Fruit fly (Drosophila melanogaster) whole organism, prepupa: Measurements from ENCODE around the gene rno.

Source experiments
- Blimp-1 ChIP-seq: fragments of 200-800 bp; sonication (Bioruptor generic); optimal IDR thresholded peaks from 3 replicates; lab custom pipeline; 2017; ENCODE audit warnings: missing biosample characterization, missing genetic modification characterization, mild to moderate bottlenecking, moderate library complexity, missing genetic modification reagents
- CG10631 ChIP-seq: fragments of 200-800 bp; sonication (Bioruptor generic); optimal IDR thresholded peaks from 2 replicates; lab custom pipeline; 2016; ENCODE audit warnings: missing biosample characterization, missing genetic modification characterization
- CG10669 ChIP-seq: fragments of 200-800 bp; sonication (Bioruptor generic); optimal IDR thresholded peaks from 3 replicates; lab custom pipeline; 2018; ENCODE audit warnings: missing biosample characterization, mild to moderate bottlenecking, missing genetic modification characterization, moderate library complexity
- CG11294 ChIP-seq: fragments of 200-800 bp; sonication (Bioruptor generic); IDR thresholded peaks from 2 replicates; pipeline ENCODE4 v1.3.6; 2022; ENCODE audit warnings: missing biosample characterization, missing genetic modification characterization
- CG11902 ChIP-seq: fragments of 200-800 bp; sonication (Bioruptor generic); optimal IDR thresholded peaks from 3 replicates; lab custom pipeline; 2016; ENCODE audit warnings: missing biosample characterization, missing genetic modification characterization
- CG15336 ChIP-seq: fragments of 200-800 bp; sonication (Bioruptor generic); IDR thresholded peaks from 2 replicates; pipeline ENCODE4 v1.3.6; 2022; ENCODE audit warnings: missing biosample characterization, missing genetic modification characterization
- CG1621 ChIP-seq: fragments of 200-800 bp; sonication (Bioruptor generic); optimal IDR thresholded peaks from 3 replicates; lab custom pipeline; 2018; ENCODE audit warnings: missing biosample characterization, mild to moderate bottlenecking, missing genetic modification characterization
- CG16779 ChIP-seq: fragments of 200-800 bp; sonication (Bioruptor generic); optimal IDR thresholded peaks from 3 replicates; lab custom pipeline; 2017; ENCODE audit warnings: missing biosample characterization, mild to moderate bottlenecking, missing genetic modification characterization
- CG3032 ChIP-seq: fragments of 200-800 bp; optimal IDR thresholded peaks from 2 replicates; lab custom pipeline; 2019; ENCODE audit warnings: missing biosample characterization, mild to moderate bottlenecking, missing genetic modification characterization, moderate library complexity
- CG31627 ChIP-seq: fragments of 200-800 bp; sonication (Bioruptor generic); optimal IDR thresholded peaks from 3 replicates; lab custom pipeline; 2016; ENCODE audit warnings: missing biosample characterization, missing genetic modification characterization
- CG32006 ChIP-seq: fragments of 200-800 bp; sonication (Bioruptor generic); optimal IDR thresholded peaks from 3 replicates; lab custom pipeline; 2017; ENCODE audit warnings: missing biosample characterization, mild to moderate bottlenecking, missing genetic modification characterization
- CG34406 ChIP-seq: fragments of 200-800 bp; sonication (Bioruptor generic); optimal IDR thresholded peaks from 3 replicates; lab custom pipeline; 2016; ENCODE audit warnings: missing biosample characterization, missing genetic modification characterization
- CG3919 ChIP-seq: fragments of 200-800 bp; sonication (Bioruptor generic); optimal IDR thresholded peaks from 3 replicates; lab custom pipeline; 2016; ENCODE audit warnings: missing biosample characterization, missing genetic modification characterization
- CG4318 ChIP-seq: fragments of 200-800 bp; sonication (Bioruptor generic); optimal IDR thresholded peaks from 3 replicates; lab custom pipeline; 2017; ENCODE audit warnings: missing biosample characterization, mild to moderate bottlenecking, missing genetic modification characterization
- CG6163 ChIP-seq: fragments of 200-800 bp; sonication (Bioruptor generic); IDR thresholded peaks from 3 replicates; pipeline ENCODE4 v1.3.6; 2022; ENCODE audit warnings: missing biosample characterization, missing genetic modification characterization
- CG6276 ChIP-seq: fragments of 200-800 bp; sonication (Bioruptor generic); optimal IDR thresholded peaks from 2 replicates; lab custom pipeline; 2017; ENCODE audit warnings: missing biosample characterization, mild to moderate bottlenecking, missing genetic modification characterization
- CG6792 ChIP-seq: fragments of 200-800 bp; sonication (Bioruptor generic); optimal IDR thresholded peaks from 3 replicates; lab custom pipeline; 2016; ENCODE audit warnings: missing biosample characterization, missing genetic modification characterization
- CG6808 ChIP-seq: fragments of 200-800 bp; sonication (Bioruptor generic); optimal IDR thresholded peaks from 3 replicates; lab custom pipeline; 2017; ENCODE audit warnings: missing biosample characterization, missing genetic modification characterization, mild to moderate bottlenecking, moderate library complexity, missing genetic modification reagents
- CG6854 ChIP-seq: fragments of 200-800 bp; sonication (Bioruptor generic); optimal IDR thresholded peaks from 2 replicates; lab custom pipeline; 2017; ENCODE audit warnings: missing biosample characterization, mild to moderate bottlenecking, missing genetic modification characterization
- CG7368 ChIP-seq: fragments of 200-800 bp; sonication (Bioruptor generic); optimal IDR thresholded peaks from 3 replicates; lab custom pipeline; 2016; ENCODE audit warnings: missing biosample characterization, missing genetic modification characterization
- CG8119 ChIP-seq: fragments of 200-800 bp; sonication (Bioruptor generic); IDR thresholded peaks from 3 replicates; pipeline ENCODE4 v1.3.6; 2022; ENCODE audit warnings: missing biosample characterization, missing genetic modification characterization
- CG8319 ChIP-seq: fragments of 200-800 bp; sonication (Bioruptor generic); optimal IDR thresholded peaks from 3 replicates; lab custom pipeline; 2016; ENCODE audit warnings: missing biosample characterization, missing genetic modification characterization
- CG8632 ChIP-seq: fragments of 200-800 bp; sonication (Bioruptor generic); optimal IDR thresholded peaks from 3 replicates; lab custom pipeline; 2016; ENCODE audit warnings: missing biosample characterization, missing genetic modification characterization
- CG9139 ChIP-seq: fragments of 200-800 bp; sonication (Bioruptor generic); optimal IDR thresholded peaks from 3 replicates; lab custom pipeline; 2017; ENCODE audit warnings: missing biosample characterization, mild to moderate bottlenecking, missing genetic modification characterization
- Eip75B ChIP-seq: fragments of 200-800 bp; sonication (Bioruptor generic); optimal IDR thresholded peaks from 3 replicates; lab custom pipeline; 2016; ENCODE audit warnings: missing biosample characterization, missing genetic modification characterization
- Eip78C ChIP-seq: fragments of 200-800 bp; sonication (Bioruptor generic); peaks from one replicate; lab custom pipeline; 2016; ENCODE audit warnings: missing biosample characterization, missing genetic modification characterization
- Eip93F ChIP-seq: fragments of 200-800 bp; sonication (Bioruptor generic); optimal IDR thresholded peaks from 2 replicates; lab custom pipeline; 2016; ENCODE audit warnings: missing biosample characterization, mild to moderate bottlenecking, missing genetic modification characterization
- Ets21C ChIP-seq: fragments of 200-800 bp; sonication (Bioruptor generic); optimal IDR thresholded peaks from 3 replicates; lab custom pipeline; 2016; ENCODE audit warnings: missing biosample characterization, missing genetic modification characterization
- Ets96B ChIP-seq: fragments of 200-800 bp; optimal IDR thresholded peaks from 2 replicates; lab custom pipeline; 2019; ENCODE audit warnings: missing biosample characterization, mild to moderate bottlenecking, missing genetic modification characterization, moderate library complexity
- Gug ChIP-seq: fragments of 200-800 bp; sonication (Bioruptor generic); IDR thresholded peaks from 2 replicates; pipeline ENCODE4 v1.3.6; 2022; ENCODE audit warnings: missing biosample characterization, missing genetic modification characterization
- Hr4 ChIP-seq: fragments of 200-800 bp; sonication (Bioruptor generic); optimal IDR thresholded peaks from 3 replicates; lab custom pipeline; 2016; ENCODE audit warnings: missing biosample characterization, missing genetic modification characterization
- Lpt ChIP-seq: fragments of 200-800 bp; sonication (Bioruptor generic); optimal IDR thresholded peaks from 3 replicates; lab custom pipeline; 2016; ENCODE audit warnings: missing biosample characterization, missing genetic modification characterization
- Met ChIP-seq: fragments of 200-800 bp; sonication (Bioruptor generic); optimal IDR thresholded peaks from 3 replicates; lab custom pipeline; 2016; ENCODE audit warnings: missing biosample characterization, missing genetic modification characterization
- OdsH ChIP-seq: fragments of 200-800 bp; sonication (Bioruptor generic); optimal IDR thresholded peaks from 3 replicates; lab custom pipeline; 2016; ENCODE audit warnings: missing biosample characterization, missing genetic modification characterization
- Smox ChIP-seq: fragments of 200-800 bp; sonication (Bioruptor generic); optimal IDR thresholded peaks from 3 replicates; lab custom pipeline; 2016; ENCODE audit warnings: missing biosample characterization, missing genetic modification characterization
- Sox102F ChIP-seq: fragments of 200-800 bp; sonication (Bioruptor generic); optimal IDR thresholded peaks from 2 replicates; lab custom pipeline; 2016; ENCODE audit warnings: missing biosample characterization, mild to moderate bottlenecking, missing genetic modification characterization
- Sox14 ChIP-seq: fragments of 200-800 bp; sonication (Bioruptor generic); optimal IDR thresholded peaks from 3 replicates; lab custom pipeline; 2016; ENCODE audit warnings: missing biosample characterization, missing genetic modification characterization
- achi ChIP-seq: fragments of 200-800 bp; sonication (Bioruptor generic); optimal IDR thresholded peaks from 3 replicates; lab custom pipeline; 2016; ENCODE audit warnings: missing biosample characterization, missing genetic modification characterization
- dac ChIP-seq: fragments of 200-800 bp; sonication (Bioruptor generic); optimal IDR thresholded peaks from 2 replicates; lab custom pipeline; 2017; ENCODE audit warnings: missing biosample characterization, mild to moderate bottlenecking, missing genetic modification characterization
- dsx ChIP-seq: fragments of 200-800 bp; optimal IDR thresholded peaks from 3 replicates; lab custom pipeline; 2019; ENCODE audit warnings: missing biosample characterization, mild to moderate bottlenecking, missing genetic modification characterization, moderate library complexity; ENCODE audit not compliant: poor library complexity, severe bottlenecking
- eg ChIP-seq: fragments of 200-800 bp; sonication (Bioruptor generic); IDR thresholded peaks from 3 replicates; pipeline ENCODE4 v1.3.6; 2022; ENCODE audit warnings: missing biosample characterization, missing genetic modification characterization
- fd59A ChIP-seq: fragments of 200-800 bp; sonication (Bioruptor generic); optimal IDR thresholded peaks from 2 replicates; lab custom pipeline; 2017; ENCODE audit warnings: missing biosample characterization, mild to moderate bottlenecking, missing genetic modification characterization, missing genetic modification reagents
- fd85E ChIP-seq: fragments of 200-800 bp; sonication (Bioruptor generic); optimal IDR thresholded peaks from 3 replicates; lab custom pipeline; 2016; ENCODE audit warnings: missing biosample characterization, missing genetic modification characterization
- fkh ChIP-seq: fragments of 200-800 bp; sonication (Bioruptor generic); optimal IDR thresholded peaks from 3 replicates; lab custom pipeline; 2017; ENCODE audit warnings: missing biosample characterization, mild to moderate bottlenecking, missing genetic modification characterization, moderate library complexity
- lz ChIP-seq: fragments of 200-800 bp; sonication (Bioruptor generic); optimal IDR thresholded peaks from 3 replicates; lab custom pipeline; 2016; ENCODE audit warnings: missing biosample characterization, missing genetic modification characterization
- net ChIP-seq: fragments of 200-800 bp; sonication (Bioruptor generic); optimal IDR thresholded peaks from 3 replicates; lab custom pipeline; 2016; ENCODE audit warnings: missing biosample characterization, missing genetic modification characterization
- salr ChIP-seq, 2 experiments: fragments of 200-800 bp; sonication (Bioruptor generic); optimal IDR thresholded peaks; 3 replicates each; lab custom pipeline; 2016 to 2018; ENCODE audit warnings: missing biosample characterization in 2 of 2, missing genetic modification characterization in 2 of 2, mild to moderate bottlenecking in 1 of 2
- ss ChIP-seq, 2 experiments: fragments of 200-800 bp; sonication (Bioruptor generic); optimal IDR thresholded peaks; 2 replicates in 1 of 2; 3 replicates in 1 of 2; lab custom pipeline; 2017 to 2018; ENCODE audit warnings: mild to moderate bottlenecking in 2 of 2, missing biosample characterization in 2 of 2, missing genetic modification characterization in 2 of 2, moderate library complexity in 1 of 2
- topi ChIP-seq: fragments of 200-800 bp; sonication (Bioruptor generic); optimal IDR thresholded peaks from 3 replicates; lab custom pipeline; 2016; ENCODE audit warnings: missing biosample characterization, missing genetic modification characterization
- vri ChIP-seq: fragments of 200-800 bp; sonication (Bioruptor generic); optimal IDR thresholded peaks from 3 replicates; lab custom pipeline; 2016; ENCODE audit warnings: missing biosample characterization, mild to moderate bottlenecking, missing genetic modification characterization

The rno gene

dm6 chr3L:139574-140567 is 59.7 kb downstream of the rno start:
- TF ChIP-seq Ets21C (GFP tag; lab: Kevin White, UChicago) (no peak), Eip75B (GFP tag; lab: Kevin White, UChicago) (peak; percentile 15), Hr4 (GFP tag; lab: Kevin White, UChicago) (no peak), eg (GFP tag; lab: Robert Waterston, UW) (no peak), ss (GFP tag; optimal IDR thresholded peaks at IDR 0.05; lab: Kevin White, UChicago) (peak in 1 of 2 experiments; percentile 24), CG31627 (GFP tag; lab: Kevin White, UChicago) (no peak), Met (GFP tag; lab: Kevin White, UChicago) (peak; percentile 49), fkh (GFP tag; lab: Kevin White, UChicago) (peak; percentile 74), CG3919 (GFP tag; lab: Kevin White, UChicago) (peak; percentile 15), topi (peak; percentile 36), net (GFP tag; lab: Kevin White, UChicago) (no peak), CG10631 (peak; percentile 35), CG7368 (GFP tag; lab: Kevin White, UChicago) (no peak), CG34406 (GFP tag; lab: Kevin White, UChicago) (no peak), Gug (no peak), vri (GFP tag; lab: Kevin White, UChicago) (peak; percentile 43), CG4318 (GFP tag; lab: Kevin White, UChicago) (no peak), CG6163 (GFP tag; lab: Robert Waterston, UW) (no peak), CG11294 (GFP tag; lab: Robert Waterston, UW) (no peak), CG1621 (no peak), fd59A (GFP tag; lab: Kevin White, UChicago) (no peak), CG3032 (peak; percentile 17), Ets96B (tag; lab: Kevin White, UChicago) (no peak), Eip78C (GFP tag; lab: Kevin White, UChicago) (peak; percentile 76), fd85E (GFP tag; lab: Kevin White, UChicago) (no peak), CG6276 (GFP tag; lab: Kevin White, UChicago) (no peak), CG10669 (GFP tag; lab: Kevin White, UChicago) (no peak), CG16779 (tag; lab: Kevin White, UChicago) (no peak), CG6854 (no peak), CG11902 (GFP tag; lab: Kevin White, UChicago) (no peak), CG6792 (GFP tag; lab: Kevin White, UChicago) (peak; percentile 24), achi (GFP tag; lab: Kevin White, UChicago) (peak; percentile 2), Sox14 (GFP tag; lab: Kevin White, UChicago) (no peak), CG8632 (GFP tag; lab: Kevin White, UChicago) (no peak), Lpt (GFP tag; lab: Kevin White, UChicago) (no peak), salr (GFP tag; optimal IDR thresholded peaks at IDR 0.05; lab: Kevin White, UChicago) (no peak), dac (no peak), Blimp-1 (GFP tag; lab: Kevin White, UChicago) (no peak), CG9139 (no peak), lz (no peak), CG32006 (GFP tag; lab: Kevin White, UChicago) (no peak), CG15336 (no peak), Sox102F (peak; percentile 26), dsx (GFP tag; lab: Kevin White, UChicago) (peak; percentile 66), Smox (no peak), CG8119 (no peak), CG6808 (GFP tag; lab: Kevin White, UChicago) (peak; percentile 13), Eip93F (GFP tag; lab: Kevin White, UChicago) (no peak), OdsH (GFP tag; lab: Kevin White, UChicago) (no peak), CG8319 (GFP tag; lab: Kevin White, UChicago) (no peak)
